Fruit fly (Drosophila melanogaster): ENCODE measurements around the gene CG17375.

dm6 chr2L:6833661-6834073, 28.1 kb upstream of the CG17375 start:
- TF ChIP-seq pad (GFP tag; optimal IDR thresholded peaks at IDR 0.05), result peak; percentile 21
- TF ChIP-seq CG11617 (GFP tag; optimal IDR thresholded peaks at IDR 0.05), result no peak
- TF ChIP-seq toe (GFP tag; optimal IDR thresholded peaks at IDR 0.05), result no peak
- no peak for TF ChIP-seq tj (GFP tag; optimal IDR thresholded peaks at IDR 0.05)
- no peak for TF ChIP-seq ovo (GFP tag; optimal IDR thresholded peaks at IDR 0.05)

Measured in whole organism, adult.